Worm (Caenorhabditis elegans) whole organism, L4/young adult: ENCODE measurements around the gene str-130.

Source experiments
- W03F9.2 ChIP-seq: fragments of 150-350 bp; optimal IDR thresholded peaks from 2 replicates; lab custom pipeline; 2014; ENCODE audit warnings: missing biosample characterization, missing genetic modification characterization
- dao-5 ChIP-seq: sonication (generic microtip); optimal IDR thresholded peaks from 2 replicates; lab custom pipeline; 2016; ENCODE audit warnings: missing genotype, missing genetic modification characterization, moderate library complexity, missing compliant biosample characterization
- him-1 ChIP-seq: sonication (generic microtip); optimal IDR thresholded peaks from 2 replicates; lab custom pipeline; 2016; ENCODE audit warnings: missing genotype, missing genetic modification reagents, missing genetic modification characterization, missing compliant biosample characterization

The str-130 gene

DNA sequence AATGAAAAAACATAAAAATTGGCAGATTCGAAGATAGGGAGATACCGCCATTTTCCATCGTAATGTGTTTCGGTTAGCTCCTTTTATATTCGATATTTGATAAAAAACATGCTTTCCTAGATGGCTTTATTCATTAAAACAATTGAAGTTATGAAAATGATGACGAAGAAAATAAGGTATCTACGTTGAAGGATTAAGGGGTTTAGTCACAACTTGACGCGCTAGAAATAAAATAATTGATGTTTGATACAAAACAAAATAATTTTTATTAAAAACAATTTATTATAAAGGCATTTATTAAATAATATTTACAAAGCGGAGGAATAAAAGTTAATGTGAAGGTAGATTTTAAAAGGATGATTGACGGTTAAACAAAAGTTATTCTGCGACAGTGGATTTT, at the start of gene str-130:
Gene str-130 (minus strand): TSS at position 101 of the 400 bp plus-strand sequence.
- TF ChIP-seq dao-5 (no peak), W03F9.2 (no peak), him-1 (tag; lab: Kevin White, UChicago) (no peak)

DNA sequence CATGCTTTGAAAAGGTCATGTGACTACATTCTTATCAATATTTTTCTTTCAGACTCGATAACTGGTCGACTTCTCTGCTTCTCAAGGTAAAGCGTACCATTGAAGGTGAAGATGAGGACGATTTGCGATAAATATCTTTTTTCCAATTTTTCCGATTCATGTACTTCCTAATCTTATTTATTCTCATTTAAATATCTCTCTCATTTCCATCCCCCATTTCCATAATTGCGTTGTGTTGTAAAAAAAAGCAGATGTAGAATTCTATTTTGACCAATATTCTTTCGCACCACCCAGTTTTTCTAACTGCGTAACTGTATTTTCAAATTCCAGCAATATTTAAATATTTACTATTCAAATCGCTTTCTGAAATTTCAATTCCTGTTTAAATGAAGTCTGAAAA, 42.4 kb upstream of the str-130 start, which contains the start of gene D1014.4:
Gene D1014.4 (plus strand): TSS at position 301 of the 400 bp plus-strand sequence.
- TF ChIP-seq him-1 (tag; lab: Kevin White, UChicago) = no peak
- TF ChIP-seq W03F9.2 = no peak
- TF ChIP-seq dao-5 = no peak

DNA sequence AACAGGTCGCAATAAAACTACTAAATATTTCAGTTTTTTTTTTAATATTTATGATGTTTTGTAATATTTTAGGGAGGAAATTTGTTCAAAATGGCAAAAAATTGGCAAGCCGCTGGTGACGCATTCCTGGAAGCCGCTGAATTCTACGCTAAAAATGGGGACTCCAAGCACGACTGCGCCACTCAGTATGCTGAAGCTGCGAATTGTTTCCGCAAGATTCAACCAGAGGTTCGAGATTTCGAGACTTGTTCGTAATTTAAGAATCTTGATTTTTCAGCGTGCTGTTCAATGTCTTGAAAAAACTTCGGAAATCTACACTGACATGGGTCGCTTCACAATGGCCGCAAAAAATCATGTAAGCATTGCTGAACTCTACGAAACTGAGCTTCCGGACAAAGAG, 41.1 kb upstream of the str-130 start:
- TF ChIP-seq him-1 (tag; lab: Kevin White, UChicago) = no peak

DNA sequence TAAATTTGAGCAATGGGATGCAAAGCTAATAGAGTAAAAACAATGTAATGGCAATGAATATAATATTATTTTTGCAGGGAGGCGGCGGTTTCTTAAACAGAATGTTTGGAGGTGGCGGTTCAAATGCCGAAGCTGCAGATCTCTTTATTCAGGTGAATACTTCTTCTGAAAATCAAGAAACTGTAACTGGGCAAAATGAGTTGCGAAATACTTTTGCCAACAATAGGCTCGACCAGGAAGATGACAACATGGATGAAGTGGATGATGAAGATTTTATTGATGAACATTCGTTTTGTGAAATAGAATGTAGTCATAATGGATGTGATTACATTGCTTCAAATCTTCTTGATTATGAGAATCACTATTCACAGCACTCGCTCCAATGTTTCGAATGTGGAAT, 40.3 kb upstream of the str-130 start:
- TF ChIP-seq dao-5 = no peak

DNA sequence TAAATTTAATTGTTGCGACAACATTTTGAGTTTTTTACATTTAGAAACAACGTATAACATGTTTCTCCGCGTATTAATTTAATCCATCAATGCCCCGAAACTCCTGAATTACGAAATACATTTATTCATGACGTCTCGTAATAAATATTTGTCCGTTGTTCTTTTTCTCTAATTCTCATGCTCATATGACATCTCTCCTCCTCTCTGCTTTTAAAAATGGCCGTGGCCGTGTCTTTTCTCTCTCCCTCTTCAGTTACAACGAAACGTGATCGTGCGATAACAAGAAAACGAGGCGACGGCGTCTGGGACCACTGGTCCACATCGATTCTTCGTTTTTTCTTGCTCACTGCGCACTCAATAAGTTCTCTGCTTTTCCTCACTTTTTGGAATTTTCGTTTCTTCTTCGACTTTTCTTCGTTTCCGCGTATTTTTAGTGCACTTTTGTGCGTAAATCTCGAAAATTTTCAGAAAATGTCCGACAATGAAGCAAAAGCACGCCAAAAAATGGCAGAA, 39.7 kb upstream of the str-130 start, which contains the start of gene snap-1:
Gene snap-1 (plus strand): TSS at position 463 of the 513 bp plus-strand sequence.
- TF ChIP-seq him-1 (tag; lab: Kevin White, UChicago) (peak; percentile 13), W03F9.2 (no peak), dao-5 (no peak)

DNA sequence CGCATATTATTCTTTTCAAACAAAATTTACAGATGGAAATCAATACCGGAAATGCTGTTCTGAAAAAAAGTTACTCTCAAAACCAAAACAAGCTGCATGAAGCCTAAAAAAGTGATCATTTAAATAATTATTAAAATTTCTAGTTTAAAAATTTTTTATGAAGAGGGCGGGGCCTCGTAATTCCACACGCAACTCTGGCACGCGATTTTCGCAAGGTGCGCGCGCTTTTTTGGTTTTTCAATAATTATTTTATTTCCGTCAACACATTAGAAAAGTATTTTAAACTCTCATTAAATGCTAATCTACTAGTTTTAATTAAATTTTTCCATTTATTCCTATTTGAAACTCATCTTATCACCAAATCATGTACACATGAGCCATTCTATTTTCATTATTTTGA, 39.2 kb upstream of the str-130 start:
- TF ChIP-seq dao-5 = no peak
- peak; percentile 36 for TF ChIP-seq W03F9.2
- no peak for TF ChIP-seq him-1 (tag; lab: Kevin White, UChicago)

DNA sequence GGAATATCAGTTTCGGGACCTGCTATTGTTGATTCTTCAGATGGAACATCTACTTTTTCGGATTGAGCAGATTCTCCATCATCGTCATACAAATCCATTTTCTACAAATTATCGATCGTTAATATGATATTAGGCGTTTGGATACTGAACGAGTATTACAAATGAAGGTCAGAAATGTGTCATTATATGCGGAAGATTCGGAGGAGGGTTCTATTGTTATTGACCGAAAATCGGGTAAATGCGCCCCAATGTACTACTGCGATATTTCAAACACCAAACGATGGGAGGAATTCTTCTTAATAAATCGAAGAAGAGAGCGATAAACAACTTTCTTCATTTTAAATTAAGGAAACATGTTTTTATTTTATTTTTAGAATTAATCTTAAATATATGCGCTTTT, 38.8 kb upstream of the str-130 start, which contains the start of gene spr-1:
Gene spr-1 (minus strand): TSS at position 101 of the 400 bp plus-strand sequence.
- TF ChIP-seq W03F9.2 = no peak
- TF ChIP-seq him-1 (tag; lab: Kevin White, UChicago) = no peak
- TF ChIP-seq dao-5 = no peak

DNA sequence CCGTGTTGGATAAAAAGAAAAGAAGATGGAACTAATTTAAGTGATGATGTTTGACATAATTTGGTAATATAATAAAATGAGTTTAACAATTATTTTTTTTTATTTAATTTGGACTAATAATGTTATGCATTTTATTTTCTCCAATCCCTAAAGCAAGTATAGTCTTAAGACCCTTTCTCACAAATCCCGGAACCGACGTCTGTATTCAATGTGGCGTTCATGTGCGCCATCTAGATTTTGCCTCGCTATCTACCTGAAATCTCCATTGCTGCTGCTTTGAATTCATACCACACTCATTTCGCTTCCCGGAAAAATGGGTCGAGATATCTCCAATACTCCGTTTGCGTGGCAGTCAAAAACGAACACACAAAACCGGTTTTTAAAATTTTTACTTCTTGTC, 32.9 kb upstream of the str-130 start, which contains the start of gene D1014.5:
Gene D1014.5 (plus strand): TSS at position 301 of the 400 bp plus-strand sequence.
- TF ChIP-seq him-1 (tag; lab: Kevin White, UChicago) (no peak), dao-5 (no peak), W03F9.2 (no peak)

DNA sequence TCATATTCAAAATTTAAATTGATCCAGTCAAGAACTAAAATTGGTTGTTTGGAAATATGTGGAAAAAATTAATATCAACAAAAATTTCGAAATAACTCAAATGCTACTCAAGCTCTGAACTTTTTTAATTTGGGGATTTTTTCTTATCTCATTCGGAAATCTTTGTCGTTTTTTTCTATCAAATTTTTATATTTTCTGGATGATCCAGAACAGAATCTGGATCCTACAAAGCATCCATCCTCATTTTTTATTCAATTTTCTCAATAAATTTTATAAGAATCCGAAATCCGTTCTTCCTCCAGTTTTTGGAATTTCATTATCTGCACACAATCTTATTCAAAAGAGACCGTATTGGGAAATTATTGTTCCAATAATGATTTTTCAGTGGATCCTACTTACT, 30.4 kb upstream of the str-130 start, which contains the start of gene D1014.6:
Gene D1014.6 (plus strand): TSS at position 301 of the 400 bp plus-strand sequence.
- TF ChIP-seq W03F9.2 (no peak), dao-5 (no peak), him-1 (tag; lab: Kevin White, UChicago) (no peak)

DNA sequence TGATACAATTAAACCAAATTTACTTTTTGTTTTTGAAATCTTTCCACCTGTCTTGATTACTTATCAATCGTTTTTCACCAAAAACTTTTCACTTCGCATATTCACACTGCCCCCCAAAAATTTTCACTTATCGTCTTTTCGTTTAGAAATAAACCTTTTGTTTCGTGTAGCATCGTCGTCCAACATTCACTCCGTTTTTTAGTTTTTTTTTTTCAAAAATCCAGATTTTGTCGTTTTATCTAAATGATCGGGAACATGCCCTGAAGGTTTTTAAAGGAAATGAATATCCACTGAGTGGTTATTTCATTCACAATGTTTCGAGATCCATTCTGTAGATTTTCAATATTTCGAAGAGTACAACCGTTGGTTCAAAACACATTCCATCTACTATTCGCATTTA, 27.5 kb upstream of the str-130 start, which contains the start of gene D1014.7:
Gene D1014.7 (plus strand): TSS at position 301 of the 400 bp plus-strand sequence.
- TF ChIP-seq W03F9.2 (no peak), dao-5 (no peak), him-1 (tag; lab: Kevin White, UChicago) (no peak)

DNA sequence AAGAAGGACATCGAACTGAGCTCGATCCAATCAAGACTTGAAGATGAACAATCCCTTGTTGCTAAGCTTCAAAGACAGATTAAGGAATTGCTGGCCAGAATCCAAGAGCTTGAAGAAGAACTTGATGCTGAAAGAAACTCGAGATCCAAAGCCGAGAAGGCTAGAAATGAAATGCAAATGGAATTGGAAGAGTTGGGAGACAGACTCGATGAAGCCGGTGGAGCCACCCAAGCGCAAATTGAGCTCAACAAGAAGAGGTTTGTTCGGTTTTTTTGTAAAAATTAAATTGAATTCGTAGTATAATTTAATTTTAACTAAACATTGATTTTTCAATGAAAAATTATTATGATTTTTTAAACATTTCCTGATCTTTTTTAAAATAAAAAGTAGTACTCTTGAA, 24.0 kb upstream of the str-130 start:
- TF ChIP-seq W03F9.2 (no peak), him-1 (tag; lab: Kevin White, UChicago) (no peak)

DNA sequence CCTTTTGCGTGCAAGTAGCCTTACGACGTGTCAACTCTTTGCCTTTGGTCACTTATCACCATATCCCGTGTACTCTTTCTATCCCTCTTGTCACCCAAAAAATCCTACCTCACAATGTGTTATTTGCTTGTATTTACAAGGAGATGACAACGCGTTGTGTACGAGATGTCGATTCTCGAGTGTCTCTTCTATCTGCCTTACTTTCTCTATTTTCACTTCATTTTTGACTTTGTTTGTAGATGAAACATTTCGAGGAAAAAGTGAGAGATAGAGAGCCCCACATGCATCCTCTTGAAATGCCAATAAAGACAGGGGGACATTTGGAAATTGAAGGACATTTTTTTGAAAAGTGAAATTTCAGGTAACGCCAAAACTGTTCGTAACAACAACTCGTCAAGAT, 20.3 kb upstream of the str-130 start:
- TF ChIP-seq him-1 (tag; lab: Kevin White, UChicago) (no peak), W03F9.2 (no peak), dao-5 (no peak)

DNA sequence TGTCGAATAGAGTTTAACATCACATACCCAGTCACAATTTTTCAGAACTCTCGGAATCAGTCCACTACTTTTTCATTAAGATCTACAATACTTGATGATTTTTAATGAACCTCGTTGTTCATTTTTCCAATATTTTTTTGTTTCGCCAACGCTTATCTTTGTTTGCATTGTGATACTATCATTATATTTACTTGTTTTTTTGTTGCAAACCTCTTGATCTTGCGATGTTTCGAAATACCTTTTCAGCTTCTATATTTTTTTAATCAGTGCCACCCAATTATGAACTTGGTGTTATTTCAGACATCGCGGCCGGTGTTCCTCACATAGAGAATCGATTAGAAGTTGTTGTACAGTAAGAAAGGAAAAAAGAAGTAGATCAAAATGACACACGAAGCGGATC, 18.2 kb upstream of the str-130 start, which contains the start of gene myo-5:
Gene myo-5 (plus strand): TSS at position 301 of the 400 bp plus-strand sequence.
- TF ChIP-seq W03F9.2 (no peak), him-1 (tag; lab: Kevin White, UChicago) (no peak), dao-5 (no peak)

DNA sequence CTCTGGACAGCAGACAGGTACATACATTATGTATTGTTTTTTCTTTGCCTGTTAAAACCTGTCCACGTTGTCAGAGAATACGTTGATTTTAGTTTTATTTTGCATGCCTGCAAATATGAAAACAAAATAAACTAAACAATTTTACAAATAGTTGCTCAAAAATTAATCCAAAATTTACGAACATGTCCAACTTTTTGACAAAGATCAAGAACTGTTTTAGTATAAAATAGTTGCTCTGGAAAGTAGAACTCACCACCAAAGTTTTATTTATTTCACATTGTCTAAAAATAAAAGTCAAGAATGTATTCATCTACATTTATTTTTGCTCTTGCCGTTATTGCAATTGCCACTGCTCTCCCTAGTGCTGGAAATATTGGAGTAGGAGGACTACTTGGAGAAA, 14.0 kb upstream of the str-130 start, which contains the start of gene srlf-16:
Gene srlf-16 (plus strand): TSS at position 301 of the 400 bp plus-strand sequence.
- no peak for TF ChIP-seq dao-5
- no peak for TF ChIP-seq W03F9.2
- no peak for TF ChIP-seq him-1 (tag; lab: Kevin White, UChicago)

DNA sequence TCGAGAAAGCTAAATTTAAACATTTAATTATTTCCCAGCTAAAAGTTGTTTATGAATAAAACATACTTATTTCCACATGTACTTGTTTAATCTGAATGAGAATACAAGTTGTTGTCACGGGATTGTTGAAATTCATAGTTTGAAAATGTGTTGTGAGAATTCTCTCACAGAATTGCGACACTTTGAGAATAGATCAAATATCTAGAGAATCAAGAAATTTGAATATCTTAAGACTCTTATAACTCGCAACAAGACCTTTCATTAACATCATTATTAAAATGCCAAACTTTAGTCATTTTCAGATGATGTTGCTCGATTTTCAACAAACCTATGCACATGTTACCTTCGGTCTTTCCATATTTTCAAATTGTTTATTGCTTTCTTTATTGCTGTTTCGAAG, 12.5 kb upstream of the str-130 start, which contains the start of gene str-90:
Gene str-90 (plus strand): TSS at position 301 of the 400 bp plus-strand sequence.
- TF ChIP-seq dao-5 (no peak), him-1 (tag; lab: Kevin White, UChicago) (no peak), W03F9.2 (no peak)

DNA sequence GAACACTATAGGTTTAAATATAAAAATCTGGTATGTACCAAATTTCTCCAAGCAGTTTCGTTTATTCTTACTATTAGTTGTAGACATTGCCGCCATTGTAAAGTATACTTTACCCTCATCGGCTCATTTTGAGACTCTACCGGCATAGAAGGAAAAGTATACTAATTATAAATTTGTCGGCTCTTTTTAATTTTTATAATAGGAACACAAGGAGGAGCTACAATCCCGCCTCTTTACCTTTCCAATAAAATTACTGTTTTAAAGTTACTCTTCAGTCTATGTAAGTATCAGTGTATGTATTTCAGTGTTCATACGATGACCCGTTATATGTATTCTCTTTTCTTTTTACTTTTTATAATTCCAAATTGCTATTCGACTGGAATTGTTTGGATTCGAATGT, 8.8 kb upstream of the str-130 start, which contains the start of gene sdz-23:
Gene sdz-23 (plus strand): TSS at position 301 of the 400 bp plus-strand sequence.
- TF ChIP-seq him-1 (tag; lab: Kevin White, UChicago) (no peak), dao-5 (no peak), W03F9.2 (no peak)
